Worm (Caenorhabditis elegans): Measurements from ENCODE around the gene spe-27.

- TF ChIP-seq him-1 (tag; optimal IDR thresholded peaks at IDR 0.05) (no peak), W03F9.2 (tag; optimal IDR thresholded peaks at IDR 0.05) (no peak)
Measured at ce11 chrIV:5832801-5833200, 32.9 kb downstream of the spe-27 start.
